Worm (Caenorhabditis elegans) whole organism, midembryonic: ENCODE data around the gene Y62H9A.9.
A peak's percentile ranks its signal among the peaks of the same experiment; 100 is the strongest.

Experiments used
- T22C8.4 ChIP-seq: fragments of 200-800 bp; sonication (Bioruptor generic); IDR thresholded peaks from 2 replicates; pipeline ENCODE4 v1.3.6; 2022; ENCODE audit warnings: missing genetic modification characterization, missing compliant biosample characterization
- cog-1 ChIP-seq: sonication (generic microtip); optimal IDR thresholded peaks from 2 replicates; lab custom pipeline; 2016; ENCODE audit warnings: missing genetic modification characterization, missing compliant biosample characterization
- flt-1 ChIP-seq: fragments of 200-800 bp; sonication (Bioruptor generic); IDR thresholded peaks from 2 replicates; pipeline ENCODE4 v1.3.6; 2022; ENCODE audit warnings: missing genetic modification characterization, missing compliant biosample characterization
- klf-2 ChIP-seq: fragments of 200-800 bp; sonication (Bioruptor generic); conservative IDR thresholded peaks from 2 replicates; pipeline ENCODE4 v1.3.6; 2022; ENCODE audit warnings: missing genetic modification reagents, missing genetic modification characterization, missing compliant biosample characterization
- med-1 ChIP-seq: sonication (generic microtip); optimal IDR thresholded peaks from 2 replicates; lab custom pipeline; 2017; ENCODE audit warnings: missing genetic modification characterization, mild to moderate bottlenecking, missing compliant biosample characterization, antibody characterized with exemption, missing genetic modification reagents; ENCODE audit not compliant: insufficient read depth
- ref-1 ChIP-seq: fragments of 200-800 bp; sonication (Bioruptor generic); conservative IDR thresholded peaks from 2 replicates; pipeline ENCODE4 v1.3.6; 2022; ENCODE audit warnings: missing genetic modification reagents, missing genetic modification characterization, missing compliant biosample characterization
- tab-1 ChIP-seq: fragments of 200-800 bp; sonication (Bioruptor generic); IDR thresholded peaks from 2 replicates; pipeline ENCODE4 v1.3.6; 2022; ENCODE audit warnings: missing genetic modification characterization, missing compliant biosample characterization
- ztf-23 ChIP-seq: fragments of 200-800 bp; sonication (Bioruptor generic); IDR thresholded peaks from 2 replicates; pipeline ENCODE4 v1.3.6; 2022; ENCODE audit warnings: missing genetic modification reagents, missing genetic modification characterization, missing compliant biosample characterization
- ztf-29 ChIP-seq: fragments of 200-800 bp; sonication (Bioruptor generic); IDR thresholded peaks from 2 replicates; pipeline ENCODE4 v1.3.6; 2022; ENCODE audit warnings: missing genetic modification reagents, missing genetic modification characterization, missing compliant biosample characterization

DNA sequence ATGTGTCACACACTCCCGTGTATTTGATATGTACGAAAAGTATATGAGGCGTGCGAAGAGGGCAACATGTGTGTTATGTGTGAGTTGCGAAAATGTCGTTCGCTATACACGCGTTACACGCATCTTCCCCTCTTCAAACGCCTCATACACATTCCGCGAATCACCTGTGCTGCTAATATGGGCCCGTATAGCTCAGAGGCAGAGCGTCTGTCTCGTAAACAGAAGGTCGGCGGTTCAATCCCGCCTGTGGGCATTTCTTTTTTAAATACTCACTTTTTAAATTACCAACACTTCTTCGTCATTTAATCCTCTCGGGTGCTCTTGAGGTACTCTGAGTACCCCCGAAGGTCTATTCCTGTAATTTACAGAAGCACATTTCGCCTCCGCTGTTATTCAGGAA lies 35.6 kb upstream of the Y62H9A.9 start:
- TF ChIP-seq ztf-23 (no peak), cog-1 (no peak), T22C8.4 (GFP tag; lab: Robert Waterston, UW) (no peak), flt-1 (0 out of 2 replicates have a peak, but pooled peaks have one; percentile 32), klf-2 (no peak), med-1 (GFP tag; lab: Kevin White, UChicago) (no peak), ztf-29 (no peak), ref-1 (GFP tag; lab: Robert Waterston, UW) (no peak), tab-1 (GFP tag; lab: Robert Waterston, UW) (0 out of 2 replicates have a peak, but pooled peaks have one; percentile 32)
